Worm (Caenorhabditis elegans): Measurements from ENCODE around the gene W02D7.6.
A peak's percentile ranks its signal among the peaks of the same experiment; 100 is the strongest.

The W02D7.6 gene

DNA sequence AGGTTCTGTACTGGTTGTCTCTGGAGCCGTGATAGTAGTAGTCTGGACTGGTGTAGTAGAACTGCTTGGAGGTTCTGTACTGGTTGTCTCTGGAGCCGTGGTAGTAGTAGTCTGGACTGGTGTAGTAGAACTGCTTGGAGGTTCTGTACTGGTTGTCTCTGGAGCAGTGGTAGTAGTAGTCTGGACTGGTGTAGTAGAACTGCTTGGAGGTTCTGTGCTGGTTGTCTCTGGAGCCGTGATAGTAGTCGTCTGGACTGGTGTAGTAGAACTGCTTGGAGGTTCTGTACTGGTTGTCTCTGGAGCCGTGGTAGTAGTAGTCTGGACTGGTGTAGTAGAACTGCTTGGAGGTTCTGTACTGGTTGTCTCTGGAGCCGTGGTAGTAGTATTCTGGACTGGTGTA lies 28.1 kb upstream of the W02D7.6 start:
- TF ChIP-seq scrt-1 (GFP tag; IDR thresholded peaks at IDR 0.05), result 0 out of 2 replicates have a peak, but pooled peaks have one; percentile 47

- no peak for TF ChIP-seq hmbx-1 (tag; optimal IDR thresholded peaks at IDR 0.05)
Observed at ce11 chrV:8327080-8327479, 25.8 kb upstream of the W02D7.6 start.

ce11 chrV:8325906-8326305 lies 24.6 kb upstream of the W02D7.6 start:
- no peak for TF ChIP-seq flt-1 (GFP tag; IDR thresholded peaks at IDR 0.05)
- TF ChIP-seq ama-1 (optimal IDR thresholded peaks at IDR 0.05), result no peak
- no peak for TF ChIP-seq ceh-13 (GFP tag; optimal IDR thresholded peaks at IDR 0.05)
- no peak for TF ChIP-seq ceh-36 (tag; optimal IDR thresholded peaks at IDR 0.05)
- no peak for TF ChIP-seq scrt-1 (GFP tag; IDR thresholded peaks at IDR 0.05)
- TF ChIP-seq F13C5.2 (tag; optimal IDR thresholded peaks at IDR 0.05), result no peak
- no peak for TF ChIP-seq ets-7 (tag; optimal IDR thresholded peaks at IDR 0.05)
- no peak for TF ChIP-seq aly-1 (tag; optimal IDR thresholded peaks at IDR 0.05)
- no peak for TF ChIP-seq B0310.2 (tag; optimal IDR thresholded peaks at IDR 0.05)

DNA sequence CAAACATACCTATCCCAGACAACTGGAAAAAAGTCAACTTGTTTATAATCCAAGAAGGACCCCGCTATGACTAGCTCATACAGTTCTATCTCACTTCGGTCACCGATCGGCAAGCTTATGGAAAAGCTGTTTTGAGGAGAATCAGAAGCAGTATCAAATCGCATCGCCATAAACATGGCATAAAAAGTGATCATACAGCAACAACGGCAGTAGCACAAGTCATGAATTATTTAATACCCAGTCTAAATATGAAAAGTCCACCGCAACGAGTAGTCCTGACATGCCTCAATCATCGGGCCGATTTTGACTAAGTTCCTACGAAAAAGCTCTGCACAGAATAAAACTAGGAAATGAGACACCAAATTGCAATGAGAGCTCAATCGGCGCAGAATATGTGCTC lies 22.2 kb upstream of the W02D7.6 start:
- TF ChIP-seq tra-4 (tag; optimal IDR thresholded peaks at IDR 0.05) (no peak), hmg-4 (GFP tag; optimal IDR thresholded peaks at IDR 0.05) (no peak), hnd-1 (tag; optimal IDR thresholded peaks at IDR 0.05) (no peak), hmbx-1 (tag; optimal IDR thresholded peaks at IDR 0.05) (no peak), ceh-36 (tag; optimal IDR thresholded peaks at IDR 0.05) (no peak), ets-7 (tag; optimal IDR thresholded peaks at IDR 0.05) (no peak), tbx-11 (GFP tag; IDR thresholded peaks at IDR 0.05) (no peak), B0310.2 (tag; optimal IDR thresholded peaks at IDR 0.05) (no peak), scrt-1 (GFP tag; IDR thresholded peaks at IDR 0.05) (no peak)

- TF ChIP-seq F13C5.2 (tag; optimal IDR thresholded peaks at IDR 0.05) (no peak), tbx-11 (GFP tag; IDR thresholded peaks at IDR 0.05) (no peak), B0310.2 (tag; optimal IDR thresholded peaks at IDR 0.05) (no peak), tbx-37 (GFP tag; conservative IDR thresholded peaks at IDR 0.05) (no peak), sea-1 (GFP tag; conservative IDR thresholded peaks at IDR 0.05) (no peak), ceh-13 (GFP tag; optimal IDR thresholded peaks at IDR 0.05) (no peak), ceh-36 (tag; optimal IDR thresholded peaks at IDR 0.05) (no peak), hmbx-1 (tag; optimal IDR thresholded peaks at IDR 0.05) (no peak), scrt-1 (GFP tag; IDR thresholded peaks at IDR 0.05) (no peak), ama-1 (optimal IDR thresholded peaks at IDR 0.05) (no peak), ets-7 (tag; optimal IDR thresholded peaks at IDR 0.05) (no peak), flt-1 (GFP tag; IDR thresholded peaks at IDR 0.05) (no peak), hmg-4 (GFP tag; optimal IDR thresholded peaks at IDR 0.05) (no peak), pes-1 (GFP tag; IDR thresholded peaks at IDR 0.05) (no peak), aly-1 (tag; optimal IDR thresholded peaks at IDR 0.05) (no peak), tra-4 (tag; optimal IDR thresholded peaks at IDR 0.05) (no peak), hnd-1 (tag; optimal IDR thresholded peaks at IDR 0.05) (no peak)
Observed at ce11 chrV:8318135-8318534, 16.8 kb upstream of the W02D7.6 start, which contains the start of gene clec-219. Gene clec-219, plus strand, starts transcription at chrV:8318435.

DNA sequence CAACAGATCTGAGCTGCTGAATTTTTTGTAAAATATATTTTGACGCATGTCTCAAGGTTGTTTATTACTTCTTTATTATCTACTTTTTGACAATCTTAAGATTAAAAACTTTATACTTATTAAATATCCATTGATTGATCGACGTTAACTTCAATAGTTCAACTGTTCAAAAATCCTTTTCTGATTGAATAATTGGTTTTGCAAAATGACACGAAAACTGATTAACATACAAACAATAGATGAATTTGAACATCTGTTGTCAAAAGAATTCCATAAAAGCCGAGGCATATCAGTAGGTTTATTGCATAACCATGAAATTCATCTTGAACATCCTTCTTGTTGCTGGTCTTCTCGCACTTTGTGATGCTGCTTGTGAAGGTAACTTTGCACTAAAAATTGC lies 9.9 kb upstream of the W02D7.6 start, which contains the start of gene W02D7.12:
TSS of gene W02D7.12 (plus strand) at position 301 of the 400 bp plus-strand sequence.
- TF ChIP-seq tra-4 (tag; optimal IDR thresholded peaks at IDR 0.05) (no peak), flt-1 (GFP tag; IDR thresholded peaks at IDR 0.05) (no peak), ets-7 (tag; optimal IDR thresholded peaks at IDR 0.05) (no peak), F13C5.2 (tag; optimal IDR thresholded peaks at IDR 0.05) (no peak), B0310.2 (tag; optimal IDR thresholded peaks at IDR 0.05) (no peak), hmbx-1 (tag; optimal IDR thresholded peaks at IDR 0.05) (no peak), tbx-11 (GFP tag; IDR thresholded peaks at IDR 0.05) (no peak)

ce11 chrV:8307681-8308080 lies 6.4 kb upstream of the W02D7.6 start, which contains the start of gene clec-218:
Gene clec-218, plus strand, starts transcription at chrV:8307942.
- TF ChIP-seq flt-1 (GFP tag; IDR thresholded peaks at IDR 0.05) (no peak), hnd-1 (tag; optimal IDR thresholded peaks at IDR 0.05) (no peak), tra-4 (tag; optimal IDR thresholded peaks at IDR 0.05) (no peak), aly-1 (tag; optimal IDR thresholded peaks at IDR 0.05) (no peak), pes-1 (GFP tag; IDR thresholded peaks at IDR 0.05) (no peak), ama-1 (optimal IDR thresholded peaks at IDR 0.05) (no peak), hmg-4 (GFP tag; optimal IDR thresholded peaks at IDR 0.05) (no peak), sea-1 (GFP tag; conservative IDR thresholded peaks at IDR 0.05) (no peak), hmbx-1 (tag; optimal IDR thresholded peaks at IDR 0.05) (no peak), B0310.2 (tag; optimal IDR thresholded peaks at IDR 0.05) (no peak)

- TF ChIP-seq F13C5.2 (tag; optimal IDR thresholded peaks at IDR 0.05), result no peak
- TF ChIP-seq pes-1 (GFP tag; IDR thresholded peaks at IDR 0.05), result no peak
- no peak for TF ChIP-seq tbx-11 (GFP tag; IDR thresholded peaks at IDR 0.05)
- TF ChIP-seq ama-1 (optimal IDR thresholded peaks at IDR 0.05), result no peak
- no peak for TF ChIP-seq ceh-13 (GFP tag; optimal IDR thresholded peaks at IDR 0.05)
- TF ChIP-seq aly-1 (tag; optimal IDR thresholded peaks at IDR 0.05), result no peak
Observed at ce11 chrV:8307013-8307412, 5.7 kb upstream of the W02D7.6 start.

DNA sequence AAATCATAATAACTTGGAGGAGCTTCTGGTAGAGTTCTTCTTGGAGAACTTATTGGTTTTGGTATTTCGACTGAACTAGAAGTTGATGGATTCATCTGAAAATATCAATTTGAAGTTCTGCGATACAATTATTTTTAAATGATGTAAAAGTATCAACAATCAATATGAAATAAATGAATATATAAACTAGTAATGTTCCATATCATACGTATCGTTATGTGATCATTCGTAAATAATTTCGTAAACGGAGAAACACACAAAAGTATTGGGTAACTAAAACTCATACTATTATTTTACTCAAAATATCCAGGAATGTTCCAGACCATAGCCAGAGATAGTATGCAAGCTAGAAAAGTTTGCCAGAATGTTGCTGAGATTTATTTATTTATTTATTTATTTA lies 5.1 kb upstream of the W02D7.6 start, which contains the start of gene W02D7.8:
TSS of gene W02D7.8 (minus strand) at position 101 of the 400 bp plus-strand sequence.
- TF ChIP-seq flt-1 (GFP tag; IDR thresholded peaks at IDR 0.05) (no peak), hmbx-1 (tag; optimal IDR thresholded peaks at IDR 0.05) (no peak), hmg-4 (GFP tag; optimal IDR thresholded peaks at IDR 0.05) (no peak), ets-7 (tag; optimal IDR thresholded peaks at IDR 0.05) (no peak), B0310.2 (tag; optimal IDR thresholded peaks at IDR 0.05) (no peak), scrt-1 (GFP tag; IDR thresholded peaks at IDR 0.05) (no peak), tra-4 (tag; optimal IDR thresholded peaks at IDR 0.05) (no peak), tbx-37 (GFP tag; conservative IDR thresholded peaks at IDR 0.05) (no peak)
